Worm (Caenorhabditis elegans): ENCODE results near the gene ndx-3.

- no peak for TF ChIP-seq flt-1 (GFP tag; IDR thresholded peaks at IDR 0.05)
- no peak for TF ChIP-seq T22C8.4 (GFP tag; IDR thresholded peaks at IDR 0.05)
- no peak for TF ChIP-seq ref-1 (GFP tag; conservative IDR thresholded peaks at IDR 0.05)
Measured at ce11 chrII:4987257-4987656, 33.9 kb downstream of the ndx-3 start.

Data from whole organism, midembryonic.